Worm (Caenorhabditis elegans) whole organism, late embryonic: Measurements from ENCODE around the gene srsx-35.

Source experiments
- F13H6.1 ChIP-seq: sonication (generic microtip); optimal IDR thresholded peaks from 2 replicates; lab custom pipeline; 2016; ENCODE audit warnings: missing genetic modification characterization, missing compliant biosample characterization
- ceh-19 ChIP-seq: fragments of 200-800 bp; sonication (Bioruptor generic); optimal IDR thresholded peaks from 2 replicates; lab custom pipeline; 2018; ENCODE audit warnings: mild to moderate bottlenecking, missing genetic modification characterization, missing compliant biosample characterization
- ceh-2 ChIP-seq: sonication (generic microtip); optimal IDR thresholded peaks from 2 replicates; lab custom pipeline; 2016; ENCODE audit warnings: missing genotype, missing genetic modification characterization, missing compliant biosample characterization
- ceh-30 ChIP-seq: fragments of 150-350 bp; optimal IDR thresholded peaks from 2 replicates; lab custom pipeline; 2014; ENCODE audit warnings: missing biosample characterization, missing genetic modification characterization
- dmd-4 ChIP-seq: sonication (generic microtip); optimal IDR thresholded peaks from 2 replicates; lab custom pipeline; 2016; ENCODE audit warnings: borderline replicate concordance, missing genetic modification characterization, missing compliant biosample characterization
- dve-1 ChIP-seq: sonication (generic microtip); optimal IDR thresholded peaks from 2 replicates; lab custom pipeline; 2017; ENCODE audit warnings: antibody characterized with exemption, mild to moderate bottlenecking, missing genetic modification characterization, missing compliant biosample characterization
- nhr-11 ChIP-seq: fragments of 150-350 bp; optimal IDR thresholded peaks from 2 replicates; lab custom pipeline; 2014; ENCODE audit warnings: missing biosample characterization, missing genetic modification characterization
- odd-2 ChIP-seq: sonication (generic microtip); optimal IDR thresholded peaks from 2 replicates; lab custom pipeline; 2017; ENCODE audit warnings: antibody characterized with exemption, mild to moderate bottlenecking, missing genetic modification characterization, missing compliant biosample characterization
- pha-4 ChIP-seq: fragments of 150-350 bp; optimal IDR thresholded peaks from 2 replicates; lab custom pipeline; 2018; ENCODE audit warnings: missing biosample characterization, missing genetic modification reagents, missing genetic modification characterization
- pqm-1 ChIP-seq: sonication (generic microtip); optimal IDR thresholded peaks from 2 replicates; lab custom pipeline; 2016; ENCODE audit warnings: missing genetic modification characterization, missing compliant biosample characterization
- rnt-1 ChIP-seq: sonication (generic microtip); optimal IDR thresholded peaks from 2 replicates; lab custom pipeline; 2016; ENCODE audit warnings: missing genetic modification characterization, missing compliant biosample characterization
- unc-55 ChIP-seq: sonication (generic microtip); optimal IDR thresholded peaks from 2 replicates; lab custom pipeline; 2017; ENCODE audit warnings: missing biosample characterization, missing genetic modification reagents, missing genetic modification characterization

ce11 chrV:20666905-20667304, 14.3 kb upstream of the srsx-35 start, which contains the start of gene mlt-11:
- no peak for TF ChIP-seq pqm-1
- TF ChIP-seq unc-55 (GFP tag; lab: Kevin White, UChicago): no peak
- TF ChIP-seq ceh-2 (tag; lab: Kevin White, UChicago): no peak
- TF ChIP-seq pha-4 (tag; lab: Kevin White, UChicago): no peak
- TF ChIP-seq dve-1: no peak
- no peak for TF ChIP-seq ceh-19 (GFP tag; lab: Kevin White, UChicago)
- TF ChIP-seq nhr-11 (tag; lab: Kevin White, UChicago): no peak
- no peak for TF ChIP-seq odd-2 (tag; lab: Kevin White, UChicago)
- no peak for TF ChIP-seq rnt-1
- no peak for TF ChIP-seq F13H6.1 (tag; lab: Kevin White, UChicago)
- TF ChIP-seq dmd-4 (tag; lab: Kevin White, UChicago): no peak
- no peak for TF ChIP-seq ceh-30 (tag; lab: Kevin White, UChicago)
